Worm (Caenorhabditis elegans) whole organism, L4 larva: ENCODE measurements around the gene msp-81.

ENCODE experiments used
- F44E2.7 ChIP-seq: fragments of 200-800 bp; sonication (Bioruptor generic); IDR thresholded peaks from 2 replicates; pipeline ENCODE4 v2.1.2; 2022; ENCODE audit warnings: missing genetic modification characterization, missing compliant biosample characterization
- R02D3.7 ChIP-seq: fragments of 150-350 bp; sonication (generic microtip); optimal IDR thresholded peaks from 3 replicates; lab custom pipeline; 2014; ENCODE audit warnings: missing biosample characterization, missing genetic modification characterization
- T26A8.4 ChIP-seq: fragments of 200-800 bp; sonication (Bioruptor generic); IDR thresholded peaks from 2 replicates; pipeline ENCODE4 v1.3.6; 2022; ENCODE audit warnings: missing genetic modification characterization, missing compliant biosample characterization
- Y105C5A.15 ChIP-seq: fragments of 200-800 bp; sonication (Bioruptor generic); IDR thresholded peaks from 2 replicates; pipeline ENCODE4 v1.3.6; 2022; ENCODE audit warnings: missing genetic modification characterization, missing compliant biosample characterization
- ZK337.2 ChIP-seq: fragments of 200-800 bp; sonication (Bioruptor generic); IDR thresholded peaks from 2 replicates; pipeline ENCODE4 v1.3.6; 2022; ENCODE audit warnings: missing genetic modification reagents, missing genetic modification characterization, missing compliant biosample characterization
- aly-2 ChIP-seq: sonication (generic microtip); optimal IDR thresholded peaks from 2 replicates; lab custom pipeline; 2018; ENCODE audit warnings: missing biosample characterization, missing genetic modification characterization
- ama-1 ChIP-seq: fragments of 150-350 bp; optimal IDR thresholded peaks from 2 replicates; lab custom pipeline; 2014; ENCODE audit warnings: inconsistent platforms, mixed read lengths
- ceh-20 ChIP-seq: fragments of 200-800 bp; sonication (Bioruptor generic); IDR thresholded peaks from 2 replicates; pipeline ENCODE4 v1.3.6; 2022; ENCODE audit warnings: missing genetic modification reagents, missing genetic modification characterization, missing compliant biosample characterization
- ceh-32 ChIP-seq: sonication (generic microtip); optimal IDR thresholded peaks from 2 replicates; lab custom pipeline; 2016; ENCODE audit warnings: mild to moderate bottlenecking, missing genetic modification characterization, missing compliant biosample characterization; ENCODE audit not compliant: poor library complexity
- ceh-62 ChIP-seq: sonication (generic microtip); optimal IDR thresholded peaks from 2 replicates; lab custom pipeline; 2017; ENCODE audit warnings: missing biosample characterization, missing genetic modification characterization
- ces-1 ChIP-seq: fragments of 150-350 bp; sonication (generic microtip); optimal IDR thresholded peaks from 4 replicates; lab custom pipeline; 2014; ENCODE audit warnings: missing biosample characterization, missing genetic modification reagents, missing genetic modification characterization
- cey-2 ChIP-seq: sonication (generic microtip); optimal IDR thresholded peaks from 3 replicates; lab custom pipeline; 2017; ENCODE audit warnings: missing genetic modification characterization, mild to moderate bottlenecking, missing compliant biosample characterization, antibody characterized with exemption, borderline replicate concordance; ENCODE audit not compliant: insufficient read depth
- ctbp-1 ChIP-seq: fragments of 200-800 bp; sonication (Bioruptor generic); IDR thresholded peaks from 2 replicates; pipeline ENCODE4 v1.3.6; 2022; ENCODE audit warnings: missing genetic modification reagents, missing genetic modification characterization, missing compliant biosample characterization
- daf-19 ChIP-seq: fragments of 200-800 bp; sonication (Bioruptor generic); conservative IDR thresholded peaks from 2 replicates; pipeline ENCODE4 v1.3.6; 2022; ENCODE audit warnings: missing genetic modification characterization, missing compliant biosample characterization
- dmd-8 ChIP-seq: fragments of 200-800 bp; sonication (Bioruptor generic); IDR thresholded peaks from 2 replicates; pipeline ENCODE4 v1.3.6; 2022; ENCODE audit warnings: missing genetic modification characterization, missing compliant biosample characterization
- dmd-9 ChIP-seq: fragments of 200-800 bp; sonication (Bioruptor generic); IDR thresholded peaks from 2 replicates; pipeline ENCODE4 v1.3.6; 2022; ENCODE audit warnings: missing genetic modification reagents, missing genetic modification characterization, missing compliant biosample characterization
- dpl-1 ChIP-seq: fragments of 150-350 bp; optimal IDR thresholded peaks from 2 replicates; lab custom pipeline; 2014; ENCODE audit warnings: missing biosample characterization, missing genetic modification reagents, missing genetic modification characterization
- duxl-1 ChIP-seq: sonication (generic microtip); optimal IDR thresholded peaks from 2 replicates; lab custom pipeline; 2016; ENCODE audit warnings: mild to moderate bottlenecking, missing genetic modification characterization, moderate library complexity, missing compliant biosample characterization; ENCODE audit not compliant: poor library complexity
- fkh-10 ChIP-seq: fragments of 150-350 bp; optimal IDR thresholded peaks from 2 replicates; lab custom pipeline; 2014; ENCODE audit warnings: missing biosample characterization, missing genetic modification reagents, missing genetic modification characterization
- hlh-30 ChIP-seq: sonication (generic microtip); optimal IDR thresholded peaks from 2 replicates; lab custom pipeline; 2017; ENCODE audit warnings: antibody characterized with exemption, mild to moderate bottlenecking, missing genetic modification characterization, missing compliant biosample characterization; ENCODE audit not compliant: insufficient read depth
- hmg-1.1 ChIP-seq: fragments of 200-800 bp; sonication (Bioruptor generic); IDR thresholded peaks from 2 replicates; pipeline ENCODE4 v1.3.6; 2022; ENCODE audit warnings: missing genetic modification reagents, missing genetic modification characterization, missing compliant biosample characterization
- jun-1 ChIP-seq: fragments of 150-350 bp; optimal IDR thresholded peaks from 2 replicates; lab custom pipeline; 2014; ENCODE audit warnings: missing biosample characterization, missing genetic modification reagents, missing genetic modification characterization
- lim-7 ChIP-seq: fragments of 200-800 bp; sonication (Bioruptor generic); IDR thresholded peaks from 2 replicates; pipeline ENCODE4 v1.3.6; 2022; ENCODE audit warnings: missing genetic modification characterization, missing compliant biosample characterization
- lin-29 ChIP-seq: fragments of 200-800 bp; sonication (Bioruptor generic); IDR thresholded peaks from 2 replicates; pipeline ENCODE4 v1.3.6; 2022; ENCODE audit warnings: missing genetic modification reagents, missing genetic modification characterization, missing compliant biosample characterization
- lin-39 ChIP-seq: fragments of 150-350 bp; optimal IDR thresholded peaks from 2 replicates; lab custom pipeline; 2014; ENCODE audit warnings: missing biosample characterization, missing genetic modification reagents, missing genetic modification characterization
- lir-3 ChIP-seq: sonication (generic microtip); optimal IDR thresholded peaks from 2 replicates; lab custom pipeline; 2016; ENCODE audit warnings: mild to moderate bottlenecking, missing genetic modification characterization, missing compliant biosample characterization
- lsy-2 ChIP-seq, 2 experiments: fragments of 150-350 bp in 1 of 2; sonication (generic microtip) in 1 of 2; optimal IDR thresholded peaks; 2 replicates each; lab custom pipeline; 2014 to 2017; ENCODE audit warnings: missing biosample characterization in 2 of 2, missing genetic modification characterization in 2 of 2
- mdt-29 ChIP-seq: fragments of 200-800 bp; sonication (Bioruptor generic); IDR thresholded peaks from 2 replicates; pipeline ENCODE4 v1.3.6; 2022; ENCODE audit warnings: missing genetic modification reagents, missing genetic modification characterization, missing compliant biosample characterization
- mes-2 ChIP-seq: sonication (generic microtip); optimal IDR thresholded peaks from 2 replicates; lab custom pipeline; 2016; ENCODE audit warnings: missing genotype, mild to moderate bottlenecking, missing genetic modification characterization, missing compliant biosample characterization; ENCODE audit not compliant: poor library complexity, severe bottlenecking
- nhr-10 ChIP-seq: fragments of 150-350 bp; optimal IDR thresholded peaks from 2 replicates; lab custom pipeline; 2014; ENCODE audit warnings: missing biosample characterization, missing genetic modification characterization
- nhr-11 ChIP-seq: fragments of 150-350 bp; optimal IDR thresholded peaks from 2 replicates; lab custom pipeline; 2014; ENCODE audit warnings: missing biosample characterization, missing genetic modification characterization
- nhr-237 ChIP-seq: sonication (generic microtip); optimal IDR thresholded peaks from 2 replicates; lab custom pipeline; 2017; ENCODE audit warnings: missing biosample characterization, missing genetic modification characterization
- nhr-41 ChIP-seq: fragments of 200-800 bp; sonication (Bioruptor generic); IDR thresholded peaks from 2 replicates; pipeline ENCODE4 v1.3.6; 2022; ENCODE audit warnings: missing genetic modification reagents, missing genetic modification characterization, missing compliant biosample characterization
- nhr-42 ChIP-seq: fragments of 200-800 bp; sonication (Bioruptor generic); IDR thresholded peaks from 2 replicates; pipeline ENCODE4 v1.3.6; 2022; ENCODE audit warnings: missing genetic modification characterization, missing compliant biosample characterization
- nhr-76 ChIP-seq: fragments of 150-350 bp; optimal IDR thresholded peaks from 2 replicates; lab custom pipeline; 2014; ENCODE audit warnings: missing biosample characterization, missing genetic modification characterization
- nhr-77 ChIP-seq: fragments of 150-350 bp; optimal IDR thresholded peaks from 2 replicates; lab custom pipeline; 2014; ENCODE audit warnings: missing biosample characterization, missing genetic modification characterization
- php-3 ChIP-seq: fragments of 200-800 bp; sonication (Bioruptor generic); IDR thresholded peaks from 2 replicates; pipeline ENCODE4 v1.3.6; 2022; ENCODE audit warnings: missing genetic modification reagents, missing genetic modification characterization, missing compliant biosample characterization
- pqm-1 ChIP-seq: sonication (generic microtip); optimal IDR thresholded peaks from 2 replicates; lab custom pipeline; 2017; ENCODE audit warnings: missing biosample characterization, missing genetic modification characterization
- rbr-2 ChIP-seq: sonication (generic microtip); optimal IDR thresholded peaks from 2 replicates; lab custom pipeline; 2016; ENCODE audit warnings: missing genotype, missing genetic modification characterization, missing compliant biosample characterization
- sdz-12 ChIP-seq: fragments of 200-800 bp; sonication (Bioruptor generic); optimal IDR thresholded peaks from 2 replicates; lab custom pipeline; 2018; ENCODE audit warnings: mild to moderate bottlenecking, missing genetic modification characterization, missing compliant biosample characterization
- set-16 ChIP-seq: fragments of 200-800 bp; sonication (Bioruptor generic); IDR thresholded peaks from 2 replicates; pipeline ENCODE4 v1.3.6; 2022; ENCODE audit warnings: missing genetic modification reagents, missing genetic modification characterization, missing compliant biosample characterization
- snpc-1.2 ChIP-seq: fragments of 200-800 bp; sonication (Bioruptor generic); IDR thresholded peaks from 2 replicates; pipeline ENCODE4 v1.3.6; 2022; ENCODE audit warnings: missing genetic modification reagents, missing genetic modification characterization, missing compliant biosample characterization
- spr-1 ChIP-seq: sonication (generic microtip); optimal IDR thresholded peaks from 2 replicates; lab custom pipeline; 2016; ENCODE audit warnings: mild to moderate bottlenecking, missing genetic modification characterization, missing compliant biosample characterization
- spr-3 ChIP-seq: fragments of 200-800 bp; sonication (Bioruptor generic); optimal IDR thresholded peaks from 2 replicates; lab custom pipeline; 2018; ENCODE audit warnings: mild to moderate bottlenecking, missing genetic modification characterization, missing compliant biosample characterization
- tra-1 ChIP-seq: fragments of 200-800 bp; sonication (Bioruptor generic); IDR thresholded peaks from 2 replicates; pipeline ENCODE4 v1.3.6; 2022; ENCODE audit warnings: missing genetic modification reagents, missing genetic modification characterization, missing compliant biosample characterization
- unc-39 ChIP-seq: sonication (generic microtip); optimal IDR thresholded peaks from 2 replicates; lab custom pipeline; 2017; ENCODE audit warnings: missing biosample characterization, missing genetic modification characterization
- unc-62 ChIP-seq, 3 experiments: fragments of 150-350 bp in 1 of 3; sonication (generic microtip); optimal IDR thresholded peaks in 2 of 3; peaks in 1 of 3; 1 replicate in 1 of 3; 2 replicates in 2 of 3; lab custom pipeline; 2014 to 2017; ENCODE audit warnings: missing biosample characterization in 3 of 3, missing genetic modification characterization in 3 of 3, missing genetic modification reagents in 3 of 3, missing genotype in 1 of 3
- zag-1 ChIP-seq: fragments of 150-350 bp; optimal IDR thresholded peaks from 2 replicates; lab custom pipeline; 2014; ENCODE audit warnings: missing biosample characterization, missing genetic modification characterization
- zfp-3 ChIP-seq: fragments of 200-800 bp; sonication (Bioruptor generic); conservative IDR thresholded peaks from 2 replicates; pipeline ENCODE4 v1.3.6; 2022; ENCODE audit warnings: missing genetic modification reagents, missing genetic modification characterization, missing compliant biosample characterization
- zip-11 ChIP-seq: fragments of 200-800 bp; sonication (Bioruptor generic); IDR thresholded peaks from 2 replicates; pipeline ENCODE4 v1.3.6; 2022; ENCODE audit warnings: missing genetic modification characterization, missing compliant biosample characterization
- ztf-11 ChIP-seq: fragments of 150-350 bp; optimal IDR thresholded peaks from 2 replicates; lab custom pipeline; 2014; ENCODE audit warnings: missing biosample characterization, missing genetic modification characterization
- ztf-7 ChIP-seq: fragments of 150-350 bp; optimal IDR thresholded peaks from 2 replicates; lab custom pipeline; 2014; ENCODE audit warnings: missing biosample characterization, missing genetic modification characterization

msp-81 gene

DNA sequence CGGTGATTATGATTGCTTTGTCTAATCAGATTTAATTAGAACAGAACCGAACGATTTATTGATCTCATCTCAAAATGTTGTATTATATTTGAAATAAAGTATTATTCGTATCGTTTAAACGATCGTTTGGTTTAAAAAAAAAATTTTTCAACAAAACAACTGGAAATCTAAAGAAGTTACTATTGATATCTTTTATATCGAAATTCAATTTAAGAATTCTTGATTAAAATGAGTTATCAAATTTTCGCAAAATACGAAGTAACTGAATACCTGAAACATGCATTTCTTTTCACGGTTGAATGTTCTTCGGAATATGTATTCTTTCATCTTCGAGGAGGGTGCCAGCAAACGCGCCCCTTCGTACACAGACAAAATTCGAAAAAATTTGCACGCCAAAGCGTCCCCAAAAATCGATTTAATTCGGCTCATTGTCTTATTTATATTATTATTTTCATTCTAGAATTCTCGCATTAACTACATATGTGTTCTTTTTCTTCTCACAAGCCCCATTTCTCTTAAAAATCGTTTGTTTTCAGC is 21.8 kb upstream of the msp-81 start, which contains the start of gene npp-1 (continued):
- TF ChIP-seq pqm-1 (tag; lab: Kevin White, UChicago) (no peak), ama-1 (lab: Kevin White, UChicago) (no peak), dmd-8 (GFP tag; lab: Robert Waterston, UW) (no peak), hmg-1.1 (GFP tag; lab: Robert Waterston, UW) (no peak), duxl-1 (no peak), nhr-11 (tag; lab: Kevin White, UChicago) (no peak), lin-29 (GFP tag; lab: Robert Waterston, UW) (no peak), ces-1 (no peak), spr-1 (tag; lab: Kevin White, UChicago) (no peak), fkh-10 (GFP tag; lab: Kevin White, UChicago) (no peak), nhr-76 (tag; lab: Kevin White, UChicago) (no peak), ceh-62 (tag; lab: Kevin White, UChicago) (no peak), php-3 (no peak), F44E2.7 (GFP tag; lab: Robert Waterston, UW) (no peak), ceh-32 (tag; lab: Kevin White, UChicago) (no peak), dpl-1 (GFP tag; lab: Kevin White, UChicago) (peak; percentile 55), zip-11 (GFP tag; lab: Robert Waterston, UW) (no peak), zfp-3 (GFP tag; lab: Robert Waterston, UW) (no peak), rbr-2 (tag; lab: Kevin White, UChicago) (no peak), jun-1 (tag; lab: Kevin White, UChicago) (no peak), mes-2 (tag; lab: Kevin White, UChicago) (peak; percentile 88), ZK337.2 (no peak), spr-3 (GFP tag; lab: Kevin White, UChicago) (no peak), snpc-1.2 (GFP tag; lab: Robert Waterston, UW) (no peak), ctbp-1 (no peak), unc-62 (GFP tag; optimal IDR thresholded peaks at IDR 0.05 in 1 of 2; lab: Kevin White, UChicago) (peak in 1 of 2 experiments; percentile 92), unc-62 (tag; optimal IDR thresholded peaks at IDR 0.05; lab: Kevin White, UChicago) (no peak), lir-3 (tag; lab: Kevin White, UChicago) (no peak), R02D3.7 (tag; lab: Kevin White, UChicago) (no peak), aly-2 (tag; lab: Kevin White, UChicago) (no peak), daf-19 (GFP tag; lab: Robert Waterston, UW) (no peak), nhr-42 (GFP tag; lab: Robert Waterston, UW) (no peak), tra-1 (GFP tag; lab: Robert Waterston, UW) (no peak), nhr-10 (no peak), cey-2 (tag; lab: Kevin White, UChicago) (no peak), zag-1 (tag; lab: Kevin White, UChicago) (no peak), unc-39 (tag; lab: Kevin White, UChicago) (no peak), sdz-12 (GFP tag; lab: Kevin White, UChicago) (no peak), dmd-9 (GFP tag; lab: Robert Waterston, UW) (no peak), ztf-7 (tag; lab: Kevin White, UChicago) (no peak), nhr-237 (tag; lab: Kevin White, UChicago) (no peak), mdt-29 (GFP tag; lab: Robert Waterston, UW) (no peak), hlh-30 (tag; lab: Kevin White, UChicago) (no peak), T26A8.4 (no peak), set-16 (no peak), lsy-2 (tag; optimal IDR thresholded peaks at IDR 0.05; lab: Kevin White, UChicago) (no peak), nhr-41 (GFP tag; lab: Robert Waterston, UW) (no peak), nhr-77 (tag; lab: Kevin White, UChicago) (peak; percentile 28), Y105C5A.15 (no peak), lin-39 (tag; lab: Kevin White, UChicago) (no peak), ceh-20 (GFP tag; lab: Robert Waterston, UW) (no peak), ztf-11 (tag; lab: Kevin White, UChicago) (no peak), lim-7 (no peak)
